Worm (Caenorhabditis elegans): ENCODE data around the gene nlp-36.

nlp-36 gene

DNA sequence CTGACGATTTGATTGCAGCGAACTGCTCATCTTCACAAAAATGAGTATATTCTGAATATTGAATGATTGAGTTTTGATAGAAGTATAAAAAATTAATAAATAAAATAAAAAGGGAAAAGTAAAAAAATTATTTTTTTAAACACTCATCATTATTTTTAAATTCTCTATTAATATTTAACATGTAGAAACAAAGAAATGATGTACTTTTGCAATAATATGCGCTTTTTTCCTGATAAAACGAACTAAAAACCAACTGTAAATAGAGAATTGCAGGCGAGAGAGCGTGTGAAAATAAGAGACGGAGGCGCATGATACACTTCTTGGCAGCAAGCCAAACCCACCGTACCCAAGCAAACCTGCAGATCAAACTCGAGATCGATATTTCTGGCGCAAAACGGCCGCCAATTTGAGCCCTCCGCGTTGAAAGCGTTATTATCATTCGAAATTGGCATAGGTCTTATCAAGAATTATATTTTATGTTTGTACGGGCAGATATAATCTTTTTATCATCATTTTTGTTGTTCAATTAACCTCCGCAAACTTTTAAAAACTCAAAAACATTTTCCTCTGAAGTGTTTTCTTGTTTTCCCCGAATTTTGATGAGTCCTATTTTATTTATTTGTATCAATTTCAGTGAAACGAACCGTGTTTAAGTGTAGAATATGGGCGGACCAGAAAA lies 32.4 kb upstream of the nlp-36 start, which contains the start of the genes rheb-1 and spk-1 (continued):
- peak; percentile 76 for TF ChIP-seq ceh-91 (GFP tag; IDR thresholded peaks at IDR 0.05)
- TF ChIP-seq lin-54 (GFP tag; optimal IDR thresholded peaks at IDR 0.05) = peak; percentile 84
- peak; percentile 76 for TF ChIP-seq somi-1 (GFP tag; optimal IDR thresholded peaks at IDR 0.05)
- TF ChIP-seq ceh-100 (GFP tag; IDR thresholded peaks at IDR 0.05) = peak; percentile 54; the same call in 1 of the 2 replicates
- TF ChIP-seq lin-26 (GFP tag; IDR thresholded peaks at IDR 0.05) = peak; percentile 60; the same call in 1 of the 2 replicates
- peak in 1 of 3 experiments; percentile 58 for TF ChIP-seq lin-35 (GFP tag; optimal IDR thresholded peaks at IDR 0.05)
- no peak for TF ChIP-seq F39B2.1 (GFP tag; IDR thresholded peaks at IDR 0.05)
- TF ChIP-seq ZK185.1 (tag; optimal IDR thresholded peaks at IDR 0.05; ENCODE audit: poor library complexity, severe bottlenecking) = peak; percentile 84
- TF ChIP-seq repo-1 (tag; optimal IDR thresholded peaks at IDR 0.05) = peak; percentile 35
- no peak for TF ChIP-seq bed-2 (GFP tag; IDR thresholded peaks at IDR 0.05)
- peak; percentile 59; the same call in 1 of the 2 replicates for TF ChIP-seq hsf-1 (GFP tag; IDR thresholded peaks at IDR 0.05)
- peak; percentile 65 for TF ChIP-seq K11D2.4 (GFP tag; IDR thresholded peaks at IDR 0.05)
- TF ChIP-seq tbp1 (GFP tag; optimal IDR thresholded peaks at IDR 0.05) = peak; percentile 70
- TF ChIP-seq mel-28 (tag; optimal IDR thresholded peaks at IDR 0.05; ENCODE audit: borderline replicate concordance) = no peak
- TF ChIP-seq snpc-4 (GFP tag; optimal IDR thresholded peaks at IDR 0.05) = peak; percentile 27
- TF ChIP-seq snpc-4 (tag; optimal IDR thresholded peaks at IDR 0.05) = peak; percentile 66 to 75 (median 72)
- no peak for TF ChIP-seq tbx-9 (tag; optimal IDR thresholded peaks at IDR 0.05; ENCODE audit: borderline replicate concordance)
- peak; percentile 59; the same call in 1 of the 2 replicates for TF ChIP-seq Y53G8AR.9 (GFP tag; conservative IDR thresholded peaks at IDR 0.05)
- TF ChIP-seq let-526 (GFP tag; IDR thresholded peaks at IDR 0.05) = peak; percentile 48; the same call in 1 of the 2 replicates
- TF ChIP-seq gei-17 (GFP tag; optimal IDR thresholded peaks at IDR 0.05) = peak; percentile 47
- no peak for TF ChIP-seq Y56A3A.18 (GFP tag; IDR thresholded peaks at IDR 0.05)
- TF ChIP-seq ceh-27 (GFP tag; optimal IDR thresholded peaks at IDR 0.05) = peak; percentile 86
- peak; percentile 60 for TF ChIP-seq ztf-26 (tag; optimal IDR thresholded peaks at IDR 0.05)
- no peak for TF ChIP-seq hmg-20 (GFP tag; IDR thresholded peaks at IDR 0.05)
- TF ChIP-seq F52B5.7 (tag; optimal IDR thresholded peaks at IDR 0.05) = peak; percentile 38
- no peak for TF ChIP-seq egl-18 (GFP tag; IDR thresholded peaks at IDR 0.05)
- peak; percentile 91 for TF ChIP-seq tlf-1 (GFP tag; optimal IDR thresholded peaks at IDR 0.05)
- TF ChIP-seq madf-3 (GFP tag; IDR thresholded peaks at IDR 0.05) = peak; percentile 81; the same call in 1 of the 2 replicates
- no peak for TF ChIP-seq bed-1 (GFP tag; IDR thresholded peaks at IDR 0.05)
- TF ChIP-seq ekl-4 (GFP tag; IDR thresholded peaks at IDR 0.05) = peak; percentile 66; the same call in 1 of the 2 replicates
- TF ChIP-seq snpc-3.4 (tag; optimal IDR thresholded peaks at IDR 0.05) = peak; percentile 82
- no peak for TF ChIP-seq nfya-1 (tag; optimal IDR thresholded peaks at IDR 0.05; ENCODE audit: borderline replicate concordance, insufficient read depth)
- TF ChIP-seq B0261.1 (tag; optimal IDR thresholded peaks at IDR 0.05) = peak; percentile 7
- no peak for TF ChIP-seq hlh-12 (tag; optimal IDR thresholded peaks at IDR 0.05)
- TF ChIP-seq nhr-179 (tag; optimal IDR thresholded peaks at IDR 0.05) = no peak
- peak; percentile 93 for TF ChIP-seq lsl-1 (GFP tag; optimal IDR thresholded peaks at IDR 0.05)
- TF ChIP-seq mxl-1 (tag; optimal IDR thresholded peaks at IDR 0.05) = no peak
- TF ChIP-seq egl-44 (GFP tag; IDR thresholded peaks at IDR 0.05) = peak; percentile 65; the same call in 1 of the 2 replicates
- no peak for TF ChIP-seq nhr-27 (tag; optimal IDR thresholded peaks at IDR 0.05)
- TF ChIP-seq C17E4.6 (GFP tag; IDR thresholded peaks at IDR 0.05) = no peak
- TF ChIP-seq attf-3 (GFP tag; conservative IDR thresholded peaks at IDR 0.05) = 0 out of 2 replicates have a peak, but pooled peaks have one; percentile 40
- no peak for TF ChIP-seq F10E7.11 (tag; optimal IDR thresholded peaks at IDR 0.05)
- TF ChIP-seq nhr-90 (tag; optimal IDR thresholded peaks at IDR 0.05) = peak; percentile 56
- TF ChIP-seq attf-5 (GFP tag; optimal IDR thresholded peaks at IDR 0.05) = peak; percentile 92
- peak; percentile 13 for TF ChIP-seq F22D6.2 (tag; optimal IDR thresholded peaks at IDR 0.05)
- no peak for TF ChIP-seq sea-2 (GFP tag; IDR thresholded peaks at IDR 0.05)
- no peak for TF ChIP-seq F57A8.1 (GFP tag; optimal IDR thresholded peaks at IDR 0.05)
